Worm (Caenorhabditis elegans): ENCODE measurements around the gene C45B11.9.
A peak's percentile ranks its signal among the peaks of the same experiment; 100 is the strongest.

Gene C45B11.9

DNA sequence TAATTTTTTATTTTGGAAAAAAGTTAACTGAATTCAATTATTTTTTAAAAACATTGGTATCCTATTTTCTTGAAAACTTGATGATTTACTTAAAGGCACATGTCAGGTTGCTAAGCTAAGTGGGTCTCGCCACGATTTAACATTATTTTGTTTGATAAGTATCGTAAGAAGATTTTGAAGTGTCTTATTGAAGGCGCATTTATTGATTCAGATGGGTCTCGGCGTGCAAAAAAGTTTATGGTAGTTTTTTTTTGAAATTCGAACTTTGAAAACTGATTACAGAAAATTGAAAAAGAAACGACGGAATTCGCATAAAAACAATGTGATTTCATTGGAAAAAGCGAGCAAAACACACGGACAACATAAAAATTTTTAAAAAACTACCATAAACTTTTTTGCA is 42.8 kb downstream of the C45B11.9 start:
- TF ChIP-seq Y48G9A.11 (GFP tag; IDR thresholded peaks at IDR 0.05), result no peak
- no peak for TF ChIP-seq daf-16 (GFP tag; optimal IDR thresholded peaks at IDR 0.05)
- TF ChIP-seq daf-16 (tag; optimal IDR thresholded peaks at IDR 0.05), result no peak

DNA sequence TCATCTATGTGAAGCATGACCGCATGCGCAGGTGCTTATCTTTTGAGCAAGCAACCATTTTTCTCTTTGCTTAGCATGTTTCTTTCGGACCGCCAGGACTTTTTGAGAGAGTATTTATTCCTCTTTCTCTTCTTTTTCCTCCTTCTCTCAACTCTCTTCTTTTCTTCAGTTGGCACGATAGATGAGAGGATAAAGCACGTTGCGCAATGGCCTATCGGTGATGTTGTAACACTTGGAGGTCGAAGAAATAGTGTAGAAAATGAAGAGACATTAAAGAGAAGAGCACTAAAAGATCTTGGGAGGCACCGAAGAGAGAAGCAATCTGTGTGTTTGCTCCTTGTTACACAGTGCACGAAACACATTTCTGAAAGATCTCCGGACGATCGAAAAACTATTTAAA is 43.6 kb downstream of the C45B11.9 start:
- TF ChIP-seq nhr-237 (tag; optimal IDR thresholded peaks at IDR 0.05) (no peak), madf-5 (GFP tag; IDR thresholded peaks at IDR 0.05) (no peak), nhr-28 (tag; optimal IDR thresholded peaks at IDR 0.05) (no peak), unc-39 (tag; optimal IDR thresholded peaks at IDR 0.05) (no peak), F49E8.2 (tag; optimal IDR thresholded peaks at IDR 0.05; ENCODE audit: borderline replicate concordance) (no peak), nhr-25 (tag; optimal IDR thresholded peaks at IDR 0.05; ENCODE audit: borderline replicate concordance, insufficient read depth) (no peak), T26A8.4 (GFP tag; IDR thresholded peaks at IDR 0.05) (no peak), mes-2 (tag; optimal IDR thresholded peaks at IDR 0.05; ENCODE audit: poor library complexity, severe bottlenecking) (peak; percentile 24), mdl-1 (tag; optimal IDR thresholded peaks at IDR 0.05) (peak in 1 of 2 experiments; percentile 20), ceh-62 (tag; optimal IDR thresholded peaks at IDR 0.05) (no peak), snpc-1.2 (GFP tag; IDR thresholded peaks at IDR 0.05) (no peak), unc-130 (GFP tag; optimal IDR thresholded peaks at IDR 0.05) (no peak), gei-8 (GFP tag; optimal IDR thresholded peaks at IDR 0.05) (no peak), hlh-11 (tag; optimal IDR thresholded peaks at IDR 0.05) (peak; percentile 43), F10B5.3 (tag; optimal IDR thresholded peaks at IDR 0.05) (no peak), saeg-2 (GFP tag; IDR thresholded peaks at IDR 0.05) (no peak), nhr-48 (tag; optimal IDR thresholded peaks at IDR 0.05) (no peak), aha-1 (tag) (peak; percentile 55), nhr-11 (tag; optimal IDR thresholded peaks at IDR 0.05) (peak; percentile 66), egl-43 (GFP tag; IDR thresholded peaks at IDR 0.05) (no peak), lin-29 (GFP tag; IDR thresholded peaks at IDR 0.05) (no peak), ces-1 (GFP tag; optimal IDR thresholded peaks at IDR 0.05) (no peak), php-3 (GFP tag; IDR thresholded peaks at IDR 0.05) (no peak), ceh-32 (tag; optimal IDR thresholded peaks at IDR 0.05; ENCODE audit: poor library complexity) (no peak), lin-38 (GFP tag; IDR thresholded peaks at IDR 0.05) (no peak), zfp-3 (GFP tag; conservative IDR thresholded peaks at IDR 0.05) (no peak), mdt-29 (GFP tag; IDR thresholded peaks at IDR 0.05) (no peak), nhr-102 (tag; optimal IDR thresholded peaks at IDR 0.05) (no peak), dmd-9 (GFP tag; IDR thresholded peaks at IDR 0.05) (no peak), spr-3 (GFP tag; optimal IDR thresholded peaks at IDR 0.05) (no peak), tra-1 (GFP tag; IDR thresholded peaks at IDR 0.05) (no peak), ZK337.2 (GFP tag; IDR thresholded peaks at IDR 0.05) (no peak), mep-1 (tag; optimal IDR thresholded peaks at IDR 0.05) (no peak), ceh-82 (tag; optimal IDR thresholded peaks at IDR 0.05) (no peak), nhr-76 (tag; optimal IDR thresholded peaks at IDR 0.05) (no peak), snpc-4 (tag; optimal IDR thresholded peaks at IDR 0.05) (no peak), mxl-3 (GFP tag; optimal IDR thresholded peaks at IDR 0.05) (peak; percentile 55), nhr-6 (tag; optimal IDR thresholded peaks at IDR 0.05) (no peak), unc-62 (GFP tag; optimal IDR thresholded peaks at IDR 0.05 in 1 of 2) (peak in 1 of 2 experiments; percentile 45), unc-62 (tag; optimal IDR thresholded peaks at IDR 0.05) (no peak), zfp-2 (tag; optimal IDR thresholded peaks at IDR 0.05) (no peak), tag-97 (GFP tag; IDR thresholded peaks at IDR 0.05) (no peak), lin-39 (tag; optimal IDR thresholded peaks at IDR 0.05) (no peak), dve-1 (tag; optimal IDR thresholded peaks at IDR 0.05; ENCODE audit: insufficient read depth) (no peak), mxl-2 (GFP tag; conservative IDR thresholded peaks at IDR 0.05) (no peak), skn-1 (tag; optimal IDR thresholded peaks at IDR 0.05) (no peak), Y5F2A.4 (GFP tag; optimal IDR thresholded peaks at IDR 0.05) (no peak), hif-1 (tag; optimal IDR thresholded peaks at IDR 0.05) (no peak)

Data from whole organism, L4 larva.